Worm (Caenorhabditis elegans) whole organism, L1 larva: ENCODE results near the gene hgrs-1.

ENCODE experiments used
- C16A3.4 ChIP-seq: fragments of 150-350 bp; optimal IDR thresholded peaks from 2 replicates; lab custom pipeline; 2014; ENCODE audit warnings: missing biosample characterization, missing genetic modification characterization
- C34B4.2 ChIP-seq: sonication (generic microtip); optimal IDR thresholded peaks from 2 replicates; lab custom pipeline; 2017; ENCODE audit warnings: mild to moderate bottlenecking, missing genetic modification characterization, missing compliant biosample characterization
- Y116A8C.19 ChIP-seq: sonication (generic microtip); optimal IDR thresholded peaks from 2 replicates; lab custom pipeline; 2016; ENCODE audit warnings: missing compliant biosample characterization, missing genetic modification characterization, borderline replicate concordance
- aly-2 ChIP-seq: fragments of 150-350 bp; optimal IDR thresholded peaks from 2 replicates; lab custom pipeline; 2014; ENCODE audit warnings: missing biosample characterization, missing genetic modification characterization
- blmp-1 ChIP-seq: fragments of 150-350 bp; optimal IDR thresholded peaks from 2 replicates; lab custom pipeline; 2014; ENCODE audit warnings: missing biosample characterization, missing genetic modification characterization
- ceh-82 ChIP-seq, 3 experiments: fragments of 150-350 bp in 1 of 3; sonication (generic microtip) in 2 of 3; optimal IDR thresholded peaks; 2 replicates each; lab custom pipeline; 2014 to 2017; ENCODE audit warnings: missing biosample characterization in 3 of 3, missing genetic modification characterization in 3 of 3
- ceh-88 ChIP-seq: fragments of 200-800 bp; sonication (Bioruptor generic); IDR thresholded peaks from 2 replicates; pipeline ENCODE4 v1.3.6; 2022; ENCODE audit warnings: missing genetic modification characterization, missing compliant biosample characterization
- ces-1 ChIP-seq: fragments of 150-350 bp; optimal IDR thresholded peaks from 2 replicates; lab custom pipeline; 2014; ENCODE audit warnings: missing biosample characterization, missing genetic modification reagents, missing genetic modification characterization
- dsc-1 ChIP-seq: sonication (generic microtip); optimal IDR thresholded peaks from 2 replicates; lab custom pipeline; 2016; ENCODE audit warnings: mild to moderate bottlenecking, missing genetic modification characterization, missing compliant biosample characterization
- egl-13 ChIP-seq: sonication (generic microtip); optimal IDR thresholded peaks from 2 replicates; lab custom pipeline; 2016; ENCODE audit warnings: missing genotype, missing genetic modification reagents, missing genetic modification characterization, missing compliant biosample characterization
- elt-2 ChIP-seq: sonication (generic microtip); optimal IDR thresholded peaks from 2 replicates; lab custom pipeline; 2016; ENCODE audit warnings: missing genetic modification characterization, mild to moderate bottlenecking, inconsistent platforms, missing compliant biosample characterization, missing genetic modification reagents
- elt-3 ChIP-seq, 6 experiments: fragments of 150-350 bp in 1 of 6; sonication (generic microtip); optimal IDR thresholded peaks; 2 replicates each; lab custom pipeline; 2017 to 2018; ENCODE audit warnings: missing biosample characterization in 6 of 6, missing genetic modification characterization in 6 of 6, inconsistent platforms in 1 of 6
- fkh-10 ChIP-seq: sonication (generic microtip); optimal IDR thresholded peaks from 2 replicates; lab custom pipeline; 2017; ENCODE audit warnings: missing biosample characterization, missing genetic modification reagents, missing genetic modification characterization
- fkh-8 ChIP-seq: sonication (generic microtip); optimal IDR thresholded peaks from 2 replicates; lab custom pipeline; 2016; ENCODE audit warnings: mild to moderate bottlenecking, missing genetic modification characterization, missing compliant biosample characterization
- irx-1 ChIP-seq: sonication (generic microtip); optimal IDR thresholded peaks from 2 replicates; lab custom pipeline; 2016; ENCODE audit warnings: missing genetic modification characterization, missing compliant biosample characterization
- jun-1 ChIP-seq: fragments of 150-350 bp; optimal IDR thresholded peaks from 2 replicates; lab custom pipeline; 2014; ENCODE audit warnings: missing biosample characterization, missing genetic modification reagents, missing genetic modification characterization
- lin-14 ChIP-seq: fragments of 200-800 bp; sonication (Bioruptor generic); optimal IDR thresholded peaks from 2 replicates; lab custom pipeline; 2018; ENCODE audit warnings: mild to moderate bottlenecking, missing genetic modification characterization, moderate library complexity, missing compliant biosample characterization
- lin-35 ChIP-seq, 2 experiments: fragments of 150-350 bp; optimal IDR thresholded peaks; 2 replicates each; lab custom pipeline; 2014; ENCODE audit warnings: missing biosample characterization in 2 of 2, missing genetic modification characterization in 2 of 2, missing genetic modification reagents in 2 of 2
- nhr-12 ChIP-seq: sonication (generic microtip); optimal IDR thresholded peaks from 2 replicates; lab custom pipeline; 2017; ENCODE audit warnings: missing biosample characterization, missing genetic modification characterization
- nhr-19 ChIP-seq: fragments of 200-800 bp; sonication (Bioruptor generic); conservative IDR thresholded peaks from 2 replicates; pipeline ENCODE4 v1.3.6; 2022; ENCODE audit warnings: missing genetic modification characterization, missing compliant biosample characterization
- nhr-20 ChIP-seq: sonication (generic microtip); optimal IDR thresholded peaks from 2 replicates; lab custom pipeline; 2016; ENCODE audit warnings: mild to moderate bottlenecking, missing genetic modification characterization, missing compliant biosample characterization
- nhr-237 ChIP-seq: fragments of 150-350 bp; optimal IDR thresholded peaks from 2 replicates; lab custom pipeline; 2014; ENCODE audit warnings: missing biosample characterization, missing genetic modification characterization
- nhr-47 ChIP-seq: sonication (generic microtip); optimal IDR thresholded peaks from 2 replicates; lab custom pipeline; 2016; ENCODE audit warnings: mild to moderate bottlenecking, missing genetic modification characterization, moderate library complexity, missing compliant biosample characterization
- nhr-71 ChIP-seq: sonication (generic microtip); optimal IDR thresholded peaks from 2 replicates; lab custom pipeline; 2016; ENCODE audit warnings: mild to moderate bottlenecking, missing genetic modification characterization, moderate library complexity, missing compliant biosample characterization
- nhr-76 ChIP-seq: sonication (generic microtip); optimal IDR thresholded peaks from 2 replicates; lab custom pipeline; 2017; ENCODE audit warnings: missing biosample characterization, missing genetic modification characterization
- nhr-85 ChIP-seq: sonication (generic microtip); peaks from one replicate; lab custom pipeline; 2016; ENCODE audit warnings: missing genetic modification characterization, inconsistent platforms, missing compliant biosample characterization
- pag-3 ChIP-seq: sonication (generic microtip); optimal IDR thresholded peaks from 2 replicates; lab custom pipeline; 2017; ENCODE audit warnings: missing genetic modification characterization, mild to moderate bottlenecking, missing compliant biosample characterization, antibody characterized with exemption, borderline replicate concordance; ENCODE audit not compliant: insufficient read depth
- tbx-2 ChIP-seq: sonication (generic microtip); optimal IDR thresholded peaks from 2 replicates; lab custom pipeline; 2016; ENCODE audit warnings: missing genetic modification characterization, missing compliant biosample characterization
- unc-130 ChIP-seq: fragments of 150-350 bp; optimal IDR thresholded peaks from 2 replicates; lab custom pipeline; 2017; ENCODE audit warnings: missing biosample characterization, missing genetic modification characterization, inconsistent platforms
- unc-98 ChIP-seq: fragments of 200-800 bp; sonication (Bioruptor generic); IDR thresholded peaks from 2 replicates; pipeline ENCODE4 v1.3.6; 2022; ENCODE audit warnings: missing genetic modification characterization, missing compliant biosample characterization
- xbp-1 ChIP-seq: sonication (generic microtip); optimal IDR thresholded peaks from 2 replicates; lab custom pipeline; 2016; ENCODE audit warnings: missing genetic modification characterization, missing compliant biosample characterization
- ztf-4 ChIP-seq: fragments of 150-350 bp; optimal IDR thresholded peaks from 2 replicates; lab custom pipeline; 2014; ENCODE audit warnings: missing biosample characterization, missing genetic modification characterization

Gene hgrs-1

DNA sequence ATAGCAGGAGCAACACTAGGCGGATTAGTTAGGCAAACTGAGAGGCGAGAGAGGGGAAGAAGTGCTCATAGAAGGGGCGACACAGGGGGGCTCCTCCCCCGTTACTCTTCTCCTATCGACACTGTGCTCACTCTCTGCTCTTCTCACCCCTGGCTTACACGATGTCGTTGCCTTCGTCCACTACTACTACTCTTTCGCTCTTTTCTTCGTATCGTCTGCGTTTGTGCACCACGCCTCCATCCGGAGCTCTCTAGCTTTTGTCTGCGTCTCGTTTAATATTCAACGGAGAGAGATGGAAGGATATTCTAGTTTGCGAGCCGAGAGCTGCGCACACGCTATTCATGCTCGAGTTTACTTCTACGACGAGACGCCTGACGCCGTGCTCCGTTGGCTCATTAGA lies 22.5 kb downstream of the hgrs-1 start (continued):
- TF ChIP-seq nhr-47 (tag; lab: Kevin White, UChicago) = peak; percentile 64
- peak; percentile 41 for TF ChIP-seq nhr-20
- TF ChIP-seq dsc-1 (tag; lab: Kevin White, UChicago) = peak; percentile 36
- no peak for TF ChIP-seq nhr-76 (tag; lab: Kevin White, UChicago)
- TF ChIP-seq C16A3.4 (tag; lab: Kevin White, UChicago) = no peak
- peak; percentile 87 for TF ChIP-seq fkh-10 (GFP tag; lab: Kevin White, UChicago)
- peak; percentile 64 for TF ChIP-seq nhr-71 (tag; lab: Kevin White, UChicago)
- TF ChIP-seq egl-13 (tag; lab: Kevin White, UChicago) = peak; percentile 60
- TF ChIP-seq xbp-1 (tag; lab: Kevin White, UChicago) = peak; percentile 20
- TF ChIP-seq fkh-8 = peak; percentile 92
- peak in 2 of 3 experiments; percentile 30 to 69 for TF ChIP-seq ceh-82 (tag; optimal IDR thresholded peaks at IDR 0.05; lab: Kevin White, UChicago)
- TF ChIP-seq aly-2 = no peak
- TF ChIP-seq elt-2 (tag; lab: Kevin White, UChicago) = no peak
- TF ChIP-seq jun-1 = peak; percentile 22
- no peak for TF ChIP-seq pag-3
- TF ChIP-seq nhr-12 (tag; lab: Kevin White, UChicago) = no peak
- peak in 1 of 2 experiments; percentile 31 for TF ChIP-seq lin-35 (GFP tag; optimal IDR thresholded peaks at IDR 0.05; lab: Kevin White, UChicago)

ce11 chrIV:8182566-8182965 lies 23.3 kb downstream of the hgrs-1 start:
- peak; percentile 56 for TF ChIP-seq fkh-10 (GFP tag; lab: Kevin White, UChicago)
- TF ChIP-seq lin-14 (GFP tag; lab: Kevin White, UChicago) = peak; percentile 5
- TF ChIP-seq elt-2 (tag; lab: Kevin White, UChicago) = no peak
- TF ChIP-seq, all 84 proteins: peak for 2

ce11 chrIV:8181404-8181803 lies 24.4 kb downstream of the hgrs-1 start:
- TF ChIP-seq nhr-237 (tag; lab: Kevin White, UChicago) (no peak), unc-98 (GFP tag; lab: Robert Waterston, UW) (no peak), tbx-2 (no peak), fkh-10 (GFP tag; lab: Kevin White, UChicago) (peak; percentile 65), unc-130 (tag; lab: Kevin White, UChicago) (no peak), irx-1 (no peak), ceh-88 (GFP tag; lab: Robert Waterston, UW) (no peak), ces-1 (GFP tag; lab: Kevin White, UChicago) (no peak)

- no peak for TF ChIP-seq nhr-19
- TF ChIP-seq nhr-85 = peak; percentile 63
- TF ChIP-seq lin-14 (GFP tag; lab: Kevin White, UChicago) = peak; percentile 33
Measured at ce11 chrIV:8175686-8176532, 29.9 kb downstream of the hgrs-1 start, which contains the start of gene pct-1. pct-1 (plus strand) TSS chrIV:8176482.

DNA sequence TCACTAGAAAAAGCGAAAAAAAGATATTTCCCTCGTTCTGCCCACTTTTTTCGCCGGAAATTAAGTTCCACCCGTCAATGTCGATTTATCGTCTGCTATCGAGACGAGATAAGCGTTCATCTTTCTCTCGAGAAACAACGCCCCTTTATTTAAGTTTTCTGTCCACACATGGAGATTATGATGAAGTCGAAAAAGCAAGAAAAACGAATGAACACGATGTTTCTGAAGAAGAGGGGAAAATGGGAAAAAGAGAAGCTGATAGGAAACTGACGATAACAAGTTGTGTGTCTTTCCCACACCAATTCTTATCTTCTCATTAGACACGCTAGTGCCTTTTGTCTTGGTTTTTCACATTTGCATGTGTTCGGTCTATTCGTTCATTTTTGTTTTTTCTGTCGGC lies 31.1 kb downstream of the hgrs-1 start:
- no peak for TF ChIP-seq Y116A8C.19
- TF ChIP-seq ces-1 (GFP tag; lab: Kevin White, UChicago) = no peak
- TF ChIP-seq blmp-1 (tag; lab: Kevin White, UChicago) = peak; percentile 83
- no peak for TF ChIP-seq ztf-4 (tag; lab: Kevin White, UChicago)
- peak in 1 of 6 experiments; percentile 12 for TF ChIP-seq elt-3 (tag; optimal IDR thresholded peaks at IDR 0.05; lab: Kevin White, UChicago)
- TF ChIP-seq C34B4.2 (tag; lab: Kevin White, UChicago) = no peak
- peak; percentile 45 for TF ChIP-seq lin-14 (GFP tag; lab: Kevin White, UChicago)
- TF ChIP-seq nhr-237 (tag; lab: Kevin White, UChicago) = no peak
- TF ChIP-seq elt-2 (tag; lab: Kevin White, UChicago) = peak; percentile 13
